Worm (Caenorhabditis elegans) whole organism, early embryonic: ENCODE data around the gene nhr-190.

Experiments
- B0310.2 ChIP-seq: sonication (generic microtip); optimal IDR thresholded peaks from 2 replicates; lab custom pipeline; 2016; ENCODE audit warnings: mild to moderate bottlenecking, missing genetic modification characterization, missing compliant biosample characterization
- F13C5.2 ChIP-seq: sonication (generic microtip); optimal IDR thresholded peaks from 2 replicates; lab custom pipeline; 2017; ENCODE audit warnings: mild to moderate bottlenecking, missing genetic modification characterization, inconsistent platforms, missing compliant biosample characterization
- aly-1 ChIP-seq: sonication (generic microtip); optimal IDR thresholded peaks from 2 replicates; lab custom pipeline; 2016; ENCODE audit warnings: missing genetic modification characterization, missing compliant biosample characterization
- ama-1 ChIP-seq: fragments of 150-350 bp; optimal IDR thresholded peaks from 2 replicates; lab custom pipeline; 2014
- ceh-13 ChIP-seq: fragments of 200-800 bp; sonication (Bioruptor generic); optimal IDR thresholded peaks from 2 replicates; lab custom pipeline; 2018; ENCODE audit warnings: mild to moderate bottlenecking, missing genetic modification characterization, missing compliant biosample characterization
- ceh-36 ChIP-seq: sonication (generic microtip); optimal IDR thresholded peaks from 2 replicates; lab custom pipeline; 2016; ENCODE audit warnings: missing genetic modification characterization, inconsistent platforms, missing compliant biosample characterization
- ets-7 ChIP-seq: sonication (generic microtip); optimal IDR thresholded peaks from 2 replicates; lab custom pipeline; 2016; ENCODE audit warnings: missing genotype, missing genetic modification characterization, missing compliant biosample characterization
- flt-1 ChIP-seq: fragments of 200-800 bp; sonication (Bioruptor generic); IDR thresholded peaks from 2 replicates; pipeline ENCODE4 v1.3.6; 2022; ENCODE audit warnings: missing genetic modification characterization, missing compliant biosample characterization
- hmbx-1 ChIP-seq: sonication (generic microtip); optimal IDR thresholded peaks from 2 replicates; lab custom pipeline; 2016; ENCODE audit warnings: mild to moderate bottlenecking, missing genetic modification characterization, missing compliant biosample characterization
- hmg-4 ChIP-seq: fragments of 200-800 bp; sonication (Bioruptor generic); optimal IDR thresholded peaks from 2 replicates; lab custom pipeline; 2018; ENCODE audit warnings: mild to moderate bottlenecking, missing genetic modification characterization, missing compliant biosample characterization
- hnd-1 ChIP-seq: sonication (generic microtip); optimal IDR thresholded peaks from 2 replicates; lab custom pipeline; 2016; ENCODE audit warnings: missing genetic modification characterization, missing compliant biosample characterization
- pes-1 ChIP-seq: fragments of 200-800 bp; sonication (Bioruptor generic); IDR thresholded peaks from 2 replicates; pipeline ENCODE4 v1.3.6; 2022; ENCODE audit warnings: missing genetic modification reagents, missing genetic modification characterization, missing compliant biosample characterization
- scrt-1 ChIP-seq: fragments of 200-800 bp; sonication (Bioruptor generic); IDR thresholded peaks from 2 replicates; pipeline ENCODE4 v1.3.6; 2022; ENCODE audit warnings: missing genetic modification characterization, missing compliant biosample characterization
- sea-1 ChIP-seq: fragments of 200-800 bp; sonication (Bioruptor generic); conservative IDR thresholded peaks from 2 replicates; pipeline ENCODE4 v1.3.6; 2022; ENCODE audit warnings: missing genetic modification characterization, missing compliant biosample characterization
- tbx-11 ChIP-seq: fragments of 200-800 bp; sonication (Bioruptor generic); IDR thresholded peaks from 2 replicates; pipeline ENCODE4 v1.3.6; 2022; ENCODE audit warnings: missing genetic modification characterization, missing compliant biosample characterization
- tbx-37 ChIP-seq: fragments of 200-800 bp; sonication (Bioruptor generic); conservative IDR thresholded peaks from 2 replicates; pipeline ENCODE4 v1.3.6; 2022; ENCODE audit warnings: missing genetic modification reagents, missing genetic modification characterization, missing compliant biosample characterization
- tra-4 ChIP-seq: sonication (generic microtip); optimal IDR thresholded peaks from 2 replicates; lab custom pipeline; 2017; ENCODE audit warnings: missing genetic modification characterization, missing compliant biosample characterization

Gene nhr-190

ce11 chrV:654402-654801 lies 11.7 kb upstream of the nhr-190 start, which contains the start of gene srj-6:
Gene srj-6, minus strand, starts transcription at chrV:654502.
- TF ChIP-seq tra-4 (tag; lab: Kevin White, UChicago) (no peak), ceh-13 (GFP tag; lab: Kevin White, UChicago) (no peak), ceh-36 (tag; lab: Kevin White, UChicago) (no peak)

ce11 chrV:652940-653339 lies 10.2 kb upstream of the nhr-190 start, which contains the start of gene srj-5:
Gene srj-5, minus strand, starts transcription at chrV:653040.
- TF ChIP-seq ceh-13 (GFP tag; lab: Kevin White, UChicago) (no peak), ceh-36 (tag; lab: Kevin White, UChicago) (no peak), flt-1 (GFP tag; lab: Robert Waterston, UW) (no peak), aly-1 (tag; lab: Kevin White, UChicago) (no peak), pes-1 (GFP tag; lab: Robert Waterston, UW) (no peak), scrt-1 (no peak), tra-4 (tag; lab: Kevin White, UChicago) (no peak), ama-1 (lab: Kevin White, UChicago) (no peak), hmg-4 (GFP tag; lab: Kevin White, UChicago) (no peak), F13C5.2 (tag; lab: Kevin White, UChicago) (no peak)

- TF ChIP-seq flt-1 (GFP tag; lab: Robert Waterston, UW) (no peak), ama-1 (lab: Kevin White, UChicago) (no peak)
Measured at ce11 chrV:646888-647287, 4.2 kb upstream of the nhr-190 start, which contains the start of gene ugt-42. Gene ugt-42, plus strand, starts transcription at chrV:647188.

- TF ChIP-seq tbx-11 (GFP tag; lab: Robert Waterston, UW) (no peak), F13C5.2 (tag; lab: Kevin White, UChicago) (no peak), hmg-4 (GFP tag; lab: Kevin White, UChicago) (no peak), sea-1 (GFP tag; lab: Robert Waterston, UW) (no peak), B0310.2 (no peak), ceh-13 (GFP tag; lab: Kevin White, UChicago) (no peak), hnd-1 (tag; lab: Kevin White, UChicago) (no peak), aly-1 (tag; lab: Kevin White, UChicago) (no peak), ets-7 (tag; lab: Kevin White, UChicago) (no peak), tbx-37 (no peak), ama-1 (lab: Kevin White, UChicago) (no peak), scrt-1 (no peak), hmbx-1 (tag; lab: Kevin White, UChicago) (no peak), ceh-36 (tag; lab: Kevin White, UChicago) (no peak), tra-4 (tag; lab: Kevin White, UChicago) (no peak)
Measured at ce11 chrV:646129-646528, 3.4 kb upstream of the nhr-190 start, which contains the start of gene F48G7.12. Gene F48G7.12, minus strand, starts transcription at chrV:646229.

- TF ChIP-seq ceh-13 (GFP tag; lab: Kevin White, UChicago) (no peak), flt-1 (GFP tag; lab: Robert Waterston, UW) (no peak), ceh-36 (tag; lab: Kevin White, UChicago) (no peak)
Measured at ce11 chrV:638328-638727, 4.4 kb downstream of the nhr-190 start, which contains the start of gene srj-37. Gene srj-37, plus strand, starts transcription at chrV:638628.

- TF ChIP-seq ceh-36 (tag; lab: Kevin White, UChicago): no peak
- no peak for TF ChIP-seq aly-1 (tag; lab: Kevin White, UChicago)
- TF ChIP-seq tbx-37: no peak
- no peak for TF ChIP-seq pes-1 (GFP tag; lab: Robert Waterston, UW)
- TF ChIP-seq ets-7 (tag; lab: Kevin White, UChicago): no peak
- TF ChIP-seq B0310.2: no peak
- no peak for TF ChIP-seq sea-1 (GFP tag; lab: Robert Waterston, UW)
- no peak for TF ChIP-seq hmbx-1 (tag; lab: Kevin White, UChicago)
- TF ChIP-seq tra-4 (tag; lab: Kevin White, UChicago): no peak
- TF ChIP-seq scrt-1: no peak
- no peak for TF ChIP-seq tbx-11 (GFP tag; lab: Robert Waterston, UW)
- TF ChIP-seq F13C5.2 (tag; lab: Kevin White, UChicago): no peak
Measured at ce11 chrV:636281-636680, 6.4 kb downstream of the nhr-190 start, which contains the start of gene pals-31. Gene pals-31, plus strand, starts transcription at chrV:636581.

- TF ChIP-seq hnd-1 (tag; lab: Kevin White, UChicago) (no peak), tra-4 (tag; lab: Kevin White, UChicago) (no peak), tbx-37 (no peak), hmg-4 (GFP tag; lab: Kevin White, UChicago) (no peak), ceh-36 (tag; lab: Kevin White, UChicago) (no peak), hmbx-1 (tag; lab: Kevin White, UChicago) (no peak), sea-1 (GFP tag; lab: Robert Waterston, UW) (no peak)
Measured at ce11 chrV:635630-636029, 7.1 kb downstream of the nhr-190 start.

- no peak for TF ChIP-seq hnd-1 (tag; lab: Kevin White, UChicago)
- no peak for TF ChIP-seq tbx-11 (GFP tag; lab: Robert Waterston, UW)
- no peak for TF ChIP-seq hmbx-1 (tag; lab: Kevin White, UChicago)
- no peak for TF ChIP-seq hmg-4 (GFP tag; lab: Kevin White, UChicago)
Measured at ce11 chrV:634855-635254, 7.9 kb downstream of the nhr-190 start, which contains the start of gene F48G7.10. Gene F48G7.10, minus strand, starts transcription at chrV:634955.
